Worm (Caenorhabditis elegans) whole organism, late embryonic: ENCODE results near the gene let-99.

ENCODE experiments used
- K09A11.1 ChIP-seq: sonication (generic microtip); optimal IDR thresholded peaks from 2 replicates; lab custom pipeline; 2017; ENCODE audit warnings: antibody characterized with exemption, mild to moderate bottlenecking, missing genetic modification characterization, missing compliant biosample characterization; ENCODE audit not compliant: insufficient read depth
- ceh-31 ChIP-seq: sonication (generic microtip); optimal IDR thresholded peaks from 2 replicates; lab custom pipeline; 2016; ENCODE audit warnings: missing genetic modification characterization, missing compliant biosample characterization
- pag-3 ChIP-seq: sonication (generic microtip); optimal IDR thresholded peaks from 2 replicates; lab custom pipeline; 2016; ENCODE audit warnings: missing compliant biosample characterization, missing genetic modification characterization, borderline replicate concordance

DNA sequence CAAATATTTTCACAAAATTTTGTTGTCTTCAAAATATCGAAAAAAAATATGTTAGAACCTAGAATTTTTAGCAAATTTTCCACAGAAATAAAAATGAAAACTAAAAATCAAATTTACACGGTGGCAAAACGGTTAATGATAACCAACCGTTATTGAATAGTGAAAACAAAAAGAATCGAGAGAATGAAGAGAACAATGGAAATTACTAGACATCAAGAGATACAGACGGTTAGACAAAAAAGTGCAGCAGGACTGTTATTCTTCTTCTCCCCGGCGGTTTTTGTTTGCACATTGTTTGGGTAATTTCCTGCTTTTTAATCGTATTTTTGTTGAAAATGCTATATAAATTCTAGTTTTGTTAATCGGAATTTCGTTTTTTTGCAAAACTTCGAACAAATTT lies 51.2 kb downstream of the let-99 start:
- TF ChIP-seq pag-3 (no peak), K09A11.1 (tag; lab: Kevin White, UChicago) (no peak), ceh-31 (tag; lab: Kevin White, UChicago) (no peak)
